Worm (Caenorhabditis elegans): Measurements from ENCODE around the gene C31B8.7.

DNA sequence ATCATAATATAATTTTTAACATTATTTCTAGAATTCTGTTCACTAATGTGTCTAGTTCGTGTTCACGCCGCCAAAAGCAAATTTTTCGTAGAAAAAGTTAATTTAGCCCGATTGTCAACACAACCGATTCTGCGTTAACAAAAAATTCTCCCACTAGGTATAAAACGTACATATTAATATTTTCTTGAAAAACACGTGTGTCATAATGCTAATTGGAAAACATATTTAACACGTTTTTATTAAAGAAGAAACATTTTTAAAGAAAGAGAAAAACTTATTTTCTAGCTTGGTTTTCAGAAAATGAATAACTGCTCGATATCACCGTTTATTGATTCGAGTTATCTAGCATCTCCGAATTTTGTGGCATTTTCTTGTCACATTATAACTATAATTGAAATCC is 33.0 kb downstream of the C31B8.7 start, which contains the start of gene srh-243:
- no peak for TF ChIP-seq nhr-76 (tag; optimal IDR thresholded peaks at IDR 0.05)
- no peak for TF ChIP-seq aly-2 (tag; optimal IDR thresholded peaks at IDR 0.05)
- no peak for TF ChIP-seq lin-13 (GFP tag; optimal IDR thresholded peaks at IDR 0.05)
- TF ChIP-seq F44E2.7 (GFP tag; IDR thresholded peaks at IDR 0.05) = no peak
